Fruit fly (Drosophila melanogaster) whole organism, prepupa: ENCODE data around the gene RpL7-like.

Experiments used
- CG4318 ChIP-seq: fragments of 200-800 bp; sonication (Bioruptor generic); optimal IDR thresholded peaks from 3 replicates; lab custom pipeline; 2017; ENCODE audit warnings: missing biosample characterization, mild to moderate bottlenecking, missing genetic modification characterization
- CG6854 ChIP-seq: fragments of 200-800 bp; sonication (Bioruptor generic); optimal IDR thresholded peaks from 2 replicates; lab custom pipeline; 2017; ENCODE audit warnings: missing biosample characterization, mild to moderate bottlenecking, missing genetic modification characterization
- Hr4 ChIP-seq: fragments of 200-800 bp; sonication (Bioruptor generic); optimal IDR thresholded peaks from 3 replicates; lab custom pipeline; 2016; ENCODE audit warnings: missing biosample characterization, missing genetic modification characterization
- Met ChIP-seq: fragments of 200-800 bp; sonication (Bioruptor generic); optimal IDR thresholded peaks from 3 replicates; lab custom pipeline; 2016; ENCODE audit warnings: missing biosample characterization, missing genetic modification characterization
- acj6 ChIP-seq: fragments of 200-800 bp; sonication (Bioruptor generic); optimal IDR thresholded peaks from 3 replicates; lab custom pipeline; 2016; ENCODE audit warnings: missing biosample characterization, missing genetic modification characterization
- salr ChIP-seq, 2 experiments: fragments of 200-800 bp; sonication (Bioruptor generic); optimal IDR thresholded peaks; 3 replicates each; lab custom pipeline; 2016 to 2018; ENCODE audit warnings: missing biosample characterization in 2 of 2, missing genetic modification characterization in 2 of 2, mild to moderate bottlenecking in 1 of 2
- ss ChIP-seq, 2 experiments: fragments of 200-800 bp; sonication (Bioruptor generic); optimal IDR thresholded peaks; 2 replicates in 1 of 2; 3 replicates in 1 of 2; lab custom pipeline; 2017 to 2018; ENCODE audit warnings: mild to moderate bottlenecking in 2 of 2, missing biosample characterization in 2 of 2, missing genetic modification characterization in 2 of 2, moderate library complexity in 1 of 2

- no peak for TF ChIP-seq ss (GFP tag; optimal IDR thresholded peaks at IDR 0.05; lab: Kevin White, UChicago)
- TF ChIP-seq Met (GFP tag; lab: Kevin White, UChicago): no peak
- no peak for TF ChIP-seq acj6 (GFP tag; lab: Kevin White, UChicago)
- TF ChIP-seq salr (GFP tag; optimal IDR thresholded peaks at IDR 0.05; lab: Kevin White, UChicago): no peak
- TF ChIP-seq CG4318 (GFP tag; lab: Kevin White, UChicago): no peak
- TF ChIP-seq Hr4 (GFP tag; lab: Kevin White, UChicago): no peak
- TF ChIP-seq CG6854 (GFP tag; lab: Kevin White, UChicago): no peak
Measured at dm6 chr2L:12053365-12053764, 2.8 kb upstream of the RpL7-like start.
